Fruit fly (Drosophila melanogaster) whole organism, embryonic: ENCODE data around the gene CG13912.
A peak's percentile ranks its signal among the peaks of the same experiment; 100 is the strongest.

Experiments
- B-H1 ChIP-seq: fragments of 200-800 bp; sonication (Bioruptor generic); IDR thresholded peaks from 3 replicates; pipeline ENCODE4 v1.3.6; 2022; ENCODE audit warnings: missing biosample characterization, missing genetic modification characterization
- CG11398 ChIP-seq: fragments of 200-800 bp; sonication (Bioruptor generic); optimal IDR thresholded peaks from 2 replicates; lab custom pipeline; 2016; ENCODE audit warnings: missing biosample characterization, missing genetic modification characterization
- CG12104 ChIP-seq: fragments of 200-800 bp; sonication (Bioruptor generic); optimal IDR thresholded peaks from 3 replicates; lab custom pipeline; 2016; ENCODE audit warnings: missing biosample characterization, missing genetic modification characterization
- CG13624 ChIP-seq: fragments of 200-800 bp; sonication (Bioruptor generic); optimal IDR thresholded peaks from 2 replicates; lab custom pipeline; 2016; ENCODE audit warnings: missing biosample characterization, missing genetic modification characterization
- CG1602 ChIP-seq: fragments of 200-800 bp; sonication (Bioruptor generic); optimal IDR thresholded peaks from 3 replicates; lab custom pipeline; 2016; ENCODE audit warnings: missing biosample characterization, missing genetic modification characterization
- CG17328 ChIP-seq: fragments of 200-800 bp; sonication (Bioruptor generic); IDR thresholded peaks from 2 replicates; pipeline ENCODE4 v1.3.6; 2022; ENCODE audit warnings: missing biosample characterization, missing genetic modification characterization
- CG17385 ChIP-seq: fragments of 200-800 bp; sonication (Bioruptor generic); optimal IDR thresholded peaks from 3 replicates; lab custom pipeline; 2018; ENCODE audit warnings: missing biosample characterization, mild to moderate bottlenecking, missing genetic modification characterization
- CG18599 ChIP-seq: fragments of 200-800 bp; sonication (Bioruptor generic); optimal IDR thresholded peaks from 3 replicates; lab custom pipeline; 2017; ENCODE audit warnings: missing biosample characterization, missing genetic modification characterization, mild to moderate bottlenecking, moderate library complexity, missing genetic modification reagents
- CG30403 ChIP-seq: fragments of 200-800 bp; sonication (Bioruptor generic); optimal IDR thresholded peaks from 3 replicates; lab custom pipeline; 2016; ENCODE audit warnings: missing biosample characterization, missing genetic modification characterization
- CG31441 ChIP-seq: fragments of 200-800 bp; sonication (Bioruptor generic); IDR thresholded peaks from 2 replicates; pipeline ENCODE4 v1.3.6; 2022; ENCODE audit warnings: missing biosample characterization, missing genetic modification characterization
- CG5180 ChIP-seq: fragments of 200-800 bp; sonication (Bioruptor generic); optimal IDR thresholded peaks from 3 replicates; lab custom pipeline; 2017; ENCODE audit warnings: missing biosample characterization, missing genetic modification characterization, mild to moderate bottlenecking, moderate library complexity, missing genetic modification reagents
- CG5245 ChIP-seq: fragments of 200-800 bp; sonication (Bioruptor generic); optimal IDR thresholded peaks from 3 replicates; lab custom pipeline; 2016; ENCODE audit warnings: missing biosample characterization, missing genetic modification characterization
- CG6254 ChIP-seq: fragments of 200-800 bp; sonication (Bioruptor generic); optimal IDR thresholded peaks from 3 replicates; lab custom pipeline; 2017; ENCODE audit warnings: mild to moderate bottlenecking, missing biosample characterization, missing genetic modification reagents, missing genetic modification characterization
- CG7271 ChIP-seq: fragments of 200-800 bp; sonication (Bioruptor generic); optimal IDR thresholded peaks from 2 replicates; lab custom pipeline; 2018; ENCODE audit warnings: missing biosample characterization, mild to moderate bottlenecking, missing genetic modification characterization, moderate library complexity
- CG7745 ChIP-seq: fragments of 200-800 bp; sonication (Bioruptor generic); optimal IDR thresholded peaks from 2 replicates; lab custom pipeline; 2018; ENCODE audit warnings: missing biosample characterization, mild to moderate bottlenecking, missing genetic modification characterization, moderate library complexity
- CG8290 ChIP-seq, 3 experiments: fragments of 200-800 bp; sonication (Bioruptor generic); optimal IDR thresholded peaks; 2 replicates each; lab custom pipeline; 2016 to 2019; ENCODE audit warnings: missing biosample characterization in 3 of 3, missing genetic modification characterization in 3 of 3, mild to moderate bottlenecking in 2 of 3, moderate library complexity in 1 of 3
- CTCF ChIP-seq: fragments of 200-800 bp; sonication (Bioruptor generic); optimal IDR thresholded peaks from 2 replicates; lab custom pipeline; 2017; ENCODE audit warnings: missing biosample characterization, mild to moderate bottlenecking, missing genetic modification characterization, moderate library complexity
- Fer1 ChIP-seq: fragments of 200-800 bp; sonication (Bioruptor generic); optimal IDR thresholded peaks from 2 replicates; lab custom pipeline; 2017; ENCODE audit warnings: missing biosample characterization, mild to moderate bottlenecking, missing genetic modification characterization
- HLHmδ ChIP-seq: fragments of 200-800 bp; sonication (Bioruptor generic); optimal IDR thresholded peaks from 2 replicates; lab custom pipeline; 2018; ENCODE audit warnings: missing biosample characterization, mild to moderate bottlenecking, missing genetic modification characterization, moderate library complexity
- Hey ChIP-seq: fragments of 200-800 bp; sonication (Bioruptor generic); optimal IDR thresholded peaks from 3 replicates; lab custom pipeline; 2018; ENCODE audit warnings: missing biosample characterization, mild to moderate bottlenecking, missing genetic modification characterization
- HmgD ChIP-seq: fragments of 200-800 bp; sonication (Bioruptor generic); optimal IDR thresholded peaks from 3 replicates; lab custom pipeline; 2016; ENCODE audit warnings: missing biosample characterization, missing genetic modification characterization
- HmgZ ChIP-seq: fragments of 200-800 bp; sonication (Bioruptor generic); optimal IDR thresholded peaks from 2 replicates; lab custom pipeline; 2018; ENCODE audit warnings: missing biosample characterization, mild to moderate bottlenecking, missing genetic modification characterization
- Hsf ChIP-seq: fragments of 200-800 bp; sonication (Bioruptor generic); optimal IDR thresholded peaks from 3 replicates; lab custom pipeline; 2016; ENCODE audit warnings: missing biosample characterization, missing genetic modification characterization
- Kr ChIP-seq: fragments of 200-800 bp; sonication (Bioruptor generic); optimal IDR thresholded peaks from 2 replicates; lab custom pipeline; 2017; ENCODE audit warnings: missing biosample characterization, mild to moderate bottlenecking, missing genetic modification characterization
- Lim3 ChIP-seq: fragments of 200-800 bp; sonication (Bioruptor generic); IDR thresholded peaks from 2 replicates; pipeline ENCODE4 v1.3.6; 2022; ENCODE audit warnings: missing biosample characterization, missing genetic modification characterization
- NK7.1 ChIP-seq: fragments of 200-800 bp; sonication (Bioruptor generic); optimal IDR thresholded peaks from 3 replicates; lab custom pipeline; 2016; ENCODE audit warnings: missing biosample characterization, missing genetic modification characterization
- Neu2 ChIP-seq: fragments of 200-800 bp; sonication (Bioruptor generic); optimal IDR thresholded peaks from 3 replicates; lab custom pipeline; 2016; ENCODE audit warnings: missing biosample characterization, missing genetic modification characterization, borderline replicate concordance
- Oli ChIP-seq: fragments of 200-800 bp; sonication (Bioruptor generic); optimal IDR thresholded peaks from 2 replicates; lab custom pipeline; 2018; ENCODE audit warnings: missing biosample characterization, mild to moderate bottlenecking, missing genetic modification characterization, moderate library complexity
- Rx ChIP-seq: fragments of 200-800 bp; sonication (Bioruptor generic); IDR thresholded peaks from 2 replicates; pipeline ENCODE4 v1.3.6; 2022; ENCODE audit warnings: missing biosample characterization, missing genetic modification characterization
- Side ChIP-seq: fragments of 200-800 bp; sonication (Bioruptor generic); optimal IDR thresholded peaks from 2 replicates; lab custom pipeline; 2016; ENCODE audit warnings: missing biosample characterization, missing genetic modification characterization
- Sox102F ChIP-seq: fragments of 200-800 bp; sonication (Bioruptor generic); optimal IDR thresholded peaks from 2 replicates; lab custom pipeline; 2018; ENCODE audit warnings: missing biosample characterization, mild to moderate bottlenecking, missing genetic modification characterization, moderate library complexity
- Taf1 ChIP-seq: fragments of 200-800 bp; sonication (Bioruptor generic); IDR thresholded peaks from 2 replicates; pipeline ENCODE4 v1.3.6; 2022; ENCODE audit warnings: missing biosample characterization, missing genetic modification characterization
- Tbp ChIP-seq: fragments of >200 bp; optimal IDR thresholded peaks from 2 replicates; lab custom pipeline; 2018; ENCODE audit warnings: missing biosample characterization, missing genetic modification characterization
- YL-1 ChIP-seq: fragments of 200-800 bp; sonication (Bioruptor generic); optimal IDR thresholded peaks from 3 replicates; lab custom pipeline; 2017; ENCODE audit warnings: missing biosample characterization, mild to moderate bottlenecking, missing genetic modification characterization
- cwo ChIP-seq: fragments of 200-800 bp; sonication (Bioruptor generic); optimal IDR thresholded peaks from 3 replicates; lab custom pipeline; 2017; ENCODE audit warnings: missing biosample characterization, missing genetic modification characterization, mild to moderate bottlenecking, moderate library complexity, missing genetic modification reagents
- en ChIP-seq: fragments of 200-800 bp; sonication (Bioruptor generic); optimal IDR thresholded peaks from 2 replicates; lab custom pipeline; 2016; ENCODE audit warnings: missing biosample characterization, missing genetic modification characterization
- fd64A ChIP-seq: fragments of 200-800 bp; sonication (Bioruptor generic); optimal IDR thresholded peaks from 3 replicates; lab custom pipeline; 2018; ENCODE audit warnings: missing biosample characterization, mild to moderate bottlenecking, missing genetic modification characterization
- grau ChIP-seq: fragments of 200-800 bp; optimal IDR thresholded peaks from 3 replicates; lab custom pipeline; 2019; ENCODE audit warnings: missing biosample characterization, mild to moderate bottlenecking, missing genetic modification characterization, moderate library complexity
- grn ChIP-seq: fragments of 200-800 bp; sonication (Bioruptor generic); optimal IDR thresholded peaks from 3 replicates; lab custom pipeline; 2017; ENCODE audit warnings: missing biosample characterization, missing genetic modification characterization
- insv ChIP-seq, 2 experiments: fragments of 200-800 bp; sonication (Bioruptor generic); optimal IDR thresholded peaks; 3 replicates each; lab custom pipeline; 2016 to 2018; ENCODE audit warnings: missing biosample characterization in 2 of 2, missing genetic modification characterization in 2 of 2
- jumu ChIP-seq: fragments of 200-800 bp; sonication (Bioruptor generic); optimal IDR thresholded peaks from 3 replicates; lab custom pipeline; 2016; ENCODE audit warnings: missing biosample characterization, missing genetic modification characterization
- lab ChIP-seq: fragments of 200-800 bp; sonication (Bioruptor generic); optimal IDR thresholded peaks from 3 replicates; lab custom pipeline; 2017; ENCODE audit warnings: missing biosample characterization, missing genetic modification characterization, mild to moderate bottlenecking, moderate library complexity, missing genetic modification reagents
- lov ChIP-seq, 2 experiments: fragments of 200-800 bp in 1 of 2; fragments of >200 bp in 1 of 2; sonication (Bioruptor generic) in 1 of 2; IDR thresholded peaks in 1 of 2; optimal IDR thresholded peaks in 1 of 2; 2 replicates in 1 of 2; 3 replicates in 1 of 2; pipeline versions ENCODE4 v1.3.6 to Lab custom; 2017 to 2022; ENCODE audit warnings: missing biosample characterization in 1 of 2, missing genetic modification characterization in 1 of 2
- luna ChIP-seq: fragments of 200-800 bp; sonication (Bioruptor generic); optimal IDR thresholded peaks from 2 replicates; lab custom pipeline; 2016; ENCODE audit warnings: missing biosample characterization, missing genetic modification characterization
- nau ChIP-seq: fragments of 200-800 bp; sonication (Bioruptor generic); optimal IDR thresholded peaks from 3 replicates; lab custom pipeline; 2017; ENCODE audit warnings: missing biosample characterization, mild to moderate bottlenecking, missing genetic modification characterization, missing genetic modification reagents
- pfk ChIP-seq: fragments of 200-800 bp; sonication (Bioruptor generic); optimal IDR thresholded peaks from 2 replicates; lab custom pipeline; 2018; ENCODE audit warnings: missing biosample characterization, mild to moderate bottlenecking, missing genetic modification characterization, moderate library complexity
- sc ChIP-seq, 3 experiments: fragments of >200 bp in 2 of 3; fragments of 200-800 bp in 1 of 3; sonication (Bioruptor generic) in 1 of 3; optimal IDR thresholded peaks; 2 replicates in 2 of 3; 3 replicates in 1 of 3; lab custom pipeline; 2017; ENCODE audit warnings: mild to moderate bottlenecking in 1 of 3, missing biosample characterization in 1 of 3, missing genetic modification characterization in 1 of 3, missing genetic modification reagents in 1 of 3
- sr ChIP-seq: fragments of 200-800 bp; sonication (Bioruptor generic); IDR thresholded peaks from 3 replicates; pipeline ENCODE4 v1.3.6; 2022; ENCODE audit warnings: missing biosample characterization, missing genetic modification characterization
- stc ChIP-seq: fragments of 200-800 bp; sonication (Bioruptor generic); IDR thresholded peaks from 2 replicates; pipeline ENCODE4 v1.3.6; 2022; ENCODE audit warnings: missing biosample characterization, missing genetic modification characterization
- tx ChIP-seq: fragments of 200-800 bp; sonication (Bioruptor generic); optimal IDR thresholded peaks from 2 replicates; lab custom pipeline; 2016; ENCODE audit warnings: missing biosample characterization, missing genetic modification characterization

CG13912 gene

dm6 chr3L:1166266-1166665, 23.1 kb upstream of the CG13912 start (continued):
- TF ChIP-seq cwo (GFP tag; lab: Kevin White, UChicago) (no peak), Fer1 (peak; percentile 40), jumu (GFP tag; lab: Kevin White, UChicago) (no peak), lab (GFP tag; lab: Kevin White, UChicago) (peak; percentile 71), CG17328 (peak; percentile 60; the same call in 1 of the 2 replicates), B-H1 (GFP tag; lab: Robert Waterston, UW) (no peak), luna (no peak), Taf1 (GFP tag; lab: Robert Waterston, UW) (no peak), CTCF (peak; percentile 28), YL-1 (peak; percentile 69), CG12104 (peak; percentile 54), Side (GFP tag; lab: Kevin White, UChicago) (peak; percentile 54), NK7.1 (no peak), Neu2 (GFP tag; lab: Kevin White, UChicago) (no peak), CG6254 (peak; percentile 76), Oli (tag; lab: Kevin White, UChicago) (peak; percentile 39), CG13624 (GFP tag; lab: Kevin White, UChicago) (no peak), grn (GFP tag; lab: Kevin White, UChicago) (peak; percentile 59), HmgD (GFP tag; lab: Kevin White, UChicago) (no peak), tx (GFP tag; lab: Kevin White, UChicago) (no peak), stc (peak; percentile 51), CG7271 (tag; lab: Kevin White, UChicago) (peak; percentile 79), CG17385 (GFP tag; lab: Kevin White, UChicago) (peak; percentile 59), Hsf (GFP tag; lab: Kevin White, UChicago) (no peak), HLHmδ (peak; percentile 10), Tbp (GFP tag; lab: Kevin White, UChicago) (no peak), CG1602 (no peak), CG18599 (GFP tag; lab: Kevin White, UChicago) (peak; percentile 47), CG11398 (peak; percentile 35), lov (optimal IDR thresholded peaks at IDR 0.05; lab: Kevin White, UChicago) (no peak), lov (GFP tag; IDR thresholded peaks at IDR 0.05; lab: Robert Waterston, UW) (peak; percentile 79; the same call in 1 of the 3 replicates), CG5245 (no peak), Kr (peak; percentile 94), CG7745 (tag; lab: Kevin White, UChicago) (peak; percentile 63), HmgZ (peak; percentile 17), nau (GFP tag; lab: Kevin White, UChicago) (peak; percentile 62), CG31441 (GFP tag; lab: Robert Waterston, UW) (no peak), grau (tag; lab: Kevin White, UChicago) (peak; percentile 14), sr (GFP tag; lab: Robert Waterston, UW) (peak; percentile 69), Lim3 (GFP tag; lab: Robert Waterston, UW) (no peak), en (GFP tag; lab: Kevin White, UChicago) (no peak), sc (optimal IDR thresholded peaks at IDR 0.05; lab: Kevin White, UChicago) (no peak), sc (GFP tag; optimal IDR thresholded peaks at IDR 0.05; lab: Kevin White, UChicago) (peak; percentile 74), Hey (peak; percentile 50), Rx (GFP tag; lab: Robert Waterston, UW) (no peak), Sox102F (GFP tag; lab: Kevin White, UChicago) (peak; percentile 54), CG8290 (GFP tag; optimal IDR thresholded peaks at IDR 0.05; lab: Kevin White, UChicago) (no peak), CG8290 (tag; optimal IDR thresholded peaks at IDR 0.05; lab: Kevin White, UChicago) (peak; percentile 49 to 87), pfk (GFP tag; lab: Kevin White, UChicago) (no peak), CG5180 (peak; percentile 71), fd64A (GFP tag; lab: Kevin White, UChicago) (peak; percentile 91), CG30403 (GFP tag; lab: Kevin White, UChicago) (no peak), insv (GFP tag; optimal IDR thresholded peaks at IDR 0.05; lab: Kevin White, UChicago) (peak in 1 of 2 experiments; percentile 41)
